Worm (Caenorhabditis elegans): ENCODE results near the gene C17H11.6.

DNA sequence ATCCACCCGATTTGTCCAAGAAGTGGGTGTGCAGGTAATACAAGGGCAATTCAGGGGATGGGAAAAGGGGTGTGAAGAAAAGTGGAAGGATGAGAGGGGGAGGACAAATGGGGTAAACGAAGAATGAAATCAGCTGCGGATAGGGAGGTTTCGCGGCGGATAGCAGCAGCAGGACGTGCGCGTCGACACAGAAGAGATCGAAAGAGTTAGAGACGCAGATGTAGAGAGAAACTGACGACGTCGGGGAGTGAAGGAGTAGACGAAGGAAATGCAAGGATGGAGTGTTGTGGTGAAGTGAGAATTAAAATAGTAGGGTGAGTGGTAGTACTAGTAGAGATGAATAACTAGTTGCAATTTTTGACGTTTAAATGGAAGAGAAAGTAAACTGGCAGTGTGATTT lies 48.7 kb upstream of the C17H11.6 start, which contains the start of gene M60.6:
- TF ChIP-seq hmbx-1 (tag; optimal IDR thresholded peaks at IDR 0.05) (no peak), tbx-11 (GFP tag; IDR thresholded peaks at IDR 0.05) (no peak), ets-7 (tag; optimal IDR thresholded peaks at IDR 0.05) (no peak), B0310.2 (tag; optimal IDR thresholded peaks at IDR 0.05) (no peak)
